Worm (Caenorhabditis elegans): ENCODE measurements around the gene sre-16.
A peak's percentile ranks its signal among the peaks of the same experiment; 100 is the strongest.

The sre-16 gene

DNA sequence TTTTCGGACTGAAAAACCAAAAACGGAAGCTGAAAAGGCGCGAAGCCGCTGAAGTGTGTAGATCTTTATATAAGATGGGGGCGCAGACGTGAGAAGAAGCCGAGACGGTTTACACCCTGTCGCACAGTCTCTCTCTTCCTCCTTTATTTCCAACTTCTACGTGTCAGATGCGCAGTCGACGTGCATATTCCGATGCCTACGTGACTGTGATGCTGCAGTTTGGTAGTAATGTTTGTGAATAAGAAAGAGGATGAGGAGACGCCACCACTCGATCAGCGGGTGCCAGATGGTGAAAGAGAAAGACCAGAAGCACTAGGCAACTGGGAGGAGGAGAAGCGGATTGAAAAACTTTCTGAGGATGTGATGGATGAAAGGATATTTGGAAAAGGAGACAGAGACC, 17.7 kb downstream of the sre-16 start:
- TF ChIP-seq F26F4.8 (GFP tag; conservative IDR thresholded peaks at IDR 0.05), result no peak
- TF ChIP-seq rbr-2 (tag; optimal IDR thresholded peaks at IDR 0.05), result no peak
- peak; percentile 37 to 95 for TF ChIP-seq hif-1 (tag; optimal IDR thresholded peaks at IDR 0.05)
- TF ChIP-seq aha-1 (tag), result peak; percentile 54

DNA sequence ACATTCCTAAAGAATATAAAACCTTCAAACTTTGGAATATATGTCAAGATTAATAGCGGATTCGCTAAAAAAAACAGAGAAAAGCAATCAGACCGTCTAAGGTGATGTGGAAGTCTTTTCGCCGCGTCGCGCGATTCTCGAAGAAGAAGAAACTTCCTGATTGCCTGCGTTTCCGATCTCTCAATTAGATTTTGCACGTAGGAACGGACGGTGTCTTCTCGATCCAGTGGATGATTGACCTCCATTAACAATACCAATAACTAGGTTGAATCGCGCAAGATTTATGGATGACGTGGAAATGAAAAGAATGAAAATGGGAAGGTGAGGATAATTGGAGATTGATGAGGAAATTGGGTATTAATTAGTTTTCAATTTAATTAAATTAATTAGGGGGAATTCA, 18.8 kb downstream of the sre-16 start:
- TF ChIP-seq unc-62 (GFP tag; optimal IDR thresholded peaks at IDR 0.05 in 1 of 2) (peak in 1 of 2 experiments; percentile 80), unc-62 (tag; optimal IDR thresholded peaks at IDR 0.05) (no peak), mxl-3 (GFP tag; optimal IDR thresholded peaks at IDR 0.05) (no peak), lin-13 (GFP tag; optimal IDR thresholded peaks at IDR 0.05) (no peak), nhr-6 (tag; optimal IDR thresholded peaks at IDR 0.05) (no peak), ceh-20 (GFP tag; IDR thresholded peaks at IDR 0.05) (no peak), madf-9 (GFP tag; conservative IDR thresholded peaks at IDR 0.05) (no peak), tra-1 (GFP tag; IDR thresholded peaks at IDR 0.05) (no peak), hlh-30 (tag; optimal IDR thresholded peaks at IDR 0.05; ENCODE audit: insufficient read depth) (no peak), nhr-11 (tag; optimal IDR thresholded peaks at IDR 0.05) (no peak), madf-5 (GFP tag; IDR thresholded peaks at IDR 0.05) (no peak), lin-1 (GFP tag; IDR thresholded peaks at IDR 0.05) (no peak), lin-38 (GFP tag; IDR thresholded peaks at IDR 0.05) (no peak), skn-1 (tag; optimal IDR thresholded peaks at IDR 0.05) (no peak), gei-8 (GFP tag; optimal IDR thresholded peaks at IDR 0.05) (no peak), aha-1 (tag) (no peak), egl-43 (GFP tag; IDR thresholded peaks at IDR 0.05) (no peak), hlh-11 (tag; optimal IDR thresholded peaks at IDR 0.05) (peak; percentile 8), ama-1 (optimal IDR thresholded peaks at IDR 0.05) (peak; percentile 63), lir-3 (tag; optimal IDR thresholded peaks at IDR 0.05) (no peak), spr-1 (tag; optimal IDR thresholded peaks at IDR 0.05) (no peak), fos-1 (tag; optimal IDR thresholded peaks at IDR 0.05) (no peak), nhr-28 (tag; optimal IDR thresholded peaks at IDR 0.05) (peak; percentile 22), zfp-3 (GFP tag; conservative IDR thresholded peaks at IDR 0.05) (no peak), T26A8.4 (GFP tag; IDR thresholded peaks at IDR 0.05) (0 out of 2 replicates have a peak, but pooled peaks have one; percentile 34), nhr-48 (tag; optimal IDR thresholded peaks at IDR 0.05) (no peak), lin-29 (GFP tag; IDR thresholded peaks at IDR 0.05) (no peak), hif-1 (tag; optimal IDR thresholded peaks at IDR 0.05) (no peak), nhr-237 (tag; optimal IDR thresholded peaks at IDR 0.05) (no peak), nhr-41 (GFP tag; IDR thresholded peaks at IDR 0.05) (no peak), T20F7.1 (GFP tag; optimal IDR thresholded peaks at IDR 0.05) (no peak), unc-39 (tag; optimal IDR thresholded peaks at IDR 0.05) (no peak), mdl-1 (tag; optimal IDR thresholded peaks at IDR 0.05) (no peak), dmd-9 (GFP tag; IDR thresholded peaks at IDR 0.05) (no peak), Y105C5A.15 (GFP tag; IDR thresholded peaks at IDR 0.05) (no peak), ZK337.2 (GFP tag; IDR thresholded peaks at IDR 0.05) (no peak), nhr-25 (tag; optimal IDR thresholded peaks at IDR 0.05; ENCODE audit: borderline replicate concordance, insufficient read depth) (peak; percentile 58), pqm-1 (tag; optimal IDR thresholded peaks at IDR 0.05) (no peak)

DNA sequence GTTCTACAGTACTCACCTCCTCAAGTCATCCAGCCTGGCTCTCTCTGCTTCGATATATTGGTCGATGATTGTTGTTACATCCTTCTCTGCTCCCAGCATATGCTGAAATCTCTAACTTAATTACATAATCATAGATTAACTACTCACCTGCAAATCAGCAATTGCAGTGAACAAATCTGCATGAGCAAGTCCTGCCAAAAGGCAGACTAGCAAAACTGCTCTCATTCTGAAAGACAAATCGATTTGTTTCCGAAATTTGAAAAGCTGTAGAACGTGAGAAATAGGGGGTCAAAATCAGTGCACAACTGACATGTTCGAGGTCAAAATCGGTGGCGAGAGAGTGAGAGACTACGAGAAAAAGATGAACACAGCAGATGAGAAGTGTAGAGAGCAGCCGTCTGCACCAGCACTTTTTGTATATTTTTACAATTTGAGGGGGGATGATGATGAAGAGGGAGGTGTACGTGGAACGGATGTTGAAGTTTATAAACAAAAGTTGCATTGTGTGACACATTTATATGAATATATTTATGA, 20.1 kb downstream of the sre-16 start, which contains the start of gene phy-2:
Gene phy-2 (minus strand): TSS at position 226 of the 534 bp plus-strand sequence.
- TF ChIP-seq lin-13 (GFP tag; optimal IDR thresholded peaks at IDR 0.05), result no peak
- TF ChIP-seq hif-1 (tag; optimal IDR thresholded peaks at IDR 0.05), result peak in 1 of 2 experiments; percentile 9
- no peak for TF ChIP-seq ceh-32 (tag; optimal IDR thresholded peaks at IDR 0.05; ENCODE audit: poor library complexity)
- TF ChIP-seq cey-2 (tag; optimal IDR thresholded peaks at IDR 0.05; ENCODE audit: borderline replicate concordance, insufficient read depth), result no peak
- TF ChIP-seq ceh-28 (tag; optimal IDR thresholded peaks at IDR 0.05), result no peak
- TF ChIP-seq hlh-11 (tag; optimal IDR thresholded peaks at IDR 0.05), result peak; percentile 42
- no peak for TF ChIP-seq nhr-102 (tag; optimal IDR thresholded peaks at IDR 0.05)
- TF ChIP-seq unc-62 (GFP tag; optimal IDR thresholded peaks at IDR 0.05 in 1 of 2), result peak in 1 of 2 experiments; percentile 89
- no peak for TF ChIP-seq unc-62 (tag; optimal IDR thresholded peaks at IDR 0.05)
- no peak for TF ChIP-seq lin-39 (tag; optimal IDR thresholded peaks at IDR 0.05)
- TF ChIP-seq ama-1 (optimal IDR thresholded peaks at IDR 0.05), result peak; percentile 5
- TF ChIP-seq egl-43 (GFP tag; IDR thresholded peaks at IDR 0.05), result peak; percentile 60; the same call in 1 of the 2 replicates
- TF ChIP-seq zip-2 (tag; optimal IDR thresholded peaks at IDR 0.05), result no peak
- no peak for TF ChIP-seq snpc-1.2 (GFP tag; IDR thresholded peaks at IDR 0.05)

Data from whole organism, L4 larva.